Fruit fly (Drosophila melanogaster) whole organism, embryonic: Measurements from ENCODE around the gene CG15638.

Experiments
- CG10543 ChIP-seq: fragments of 200-800 bp; sonication (Bioruptor generic); optimal IDR thresholded peaks from 3 replicates; lab custom pipeline; 2017; ENCODE audit warnings: missing biosample characterization, mild to moderate bottlenecking, missing genetic modification characterization, moderate library complexity
- CG11560 ChIP-seq: fragments of 200-800 bp; sonication (Bioruptor generic); IDR thresholded peaks from 3 replicates; pipeline ENCODE4 v1.3.6; 2022; ENCODE audit warnings: missing biosample characterization, missing genetic modification characterization
- CG12942 ChIP-seq: fragments of 200-800 bp; sonication (Bioruptor generic); optimal IDR thresholded peaks from 3 replicates; lab custom pipeline; 2016; ENCODE audit warnings: missing biosample characterization, missing genetic modification characterization
- CG13296 ChIP-seq: fragments of 200-800 bp; sonication (Bioruptor generic); optimal IDR thresholded peaks from 3 replicates; lab custom pipeline; 2018; ENCODE audit warnings: missing biosample characterization, mild to moderate bottlenecking, missing genetic modification characterization
- CG15073 ChIP-seq: fragments of 200-800 bp; sonication (Bioruptor generic); optimal IDR thresholded peaks from 2 replicates; lab custom pipeline; 2016; ENCODE audit warnings: missing biosample characterization, missing genetic modification characterization
- CG15479 ChIP-seq: fragments of 200-800 bp; sonication (Bioruptor generic); optimal IDR thresholded peaks from 3 replicates; lab custom pipeline; 2019; ENCODE audit warnings: missing biosample characterization, mild to moderate bottlenecking, missing genetic modification characterization, moderate library complexity
- CG1647 ChIP-seq: fragments of 200-800 bp; sonication (Bioruptor generic); optimal IDR thresholded peaks from 3 replicates; lab custom pipeline; 2016; ENCODE audit warnings: missing biosample characterization, missing genetic modification characterization
- CG17328 ChIP-seq: fragments of 200-800 bp; sonication (Bioruptor generic); IDR thresholded peaks from 2 replicates; pipeline ENCODE4 v1.3.6; 2022; ENCODE audit warnings: missing biosample characterization, missing genetic modification characterization
- CG2129 ChIP-seq: fragments of 200-800 bp; sonication (Bioruptor generic); IDR thresholded peaks from 2 replicates; pipeline ENCODE4 v1.3.6; 2022; ENCODE audit warnings: missing biosample characterization, missing genetic modification characterization; ENCODE audit not compliant: partially characterized antibody
- CG3065 ChIP-seq: fragments of 200-800 bp; sonication (Bioruptor generic); optimal IDR thresholded peaks from 2 replicates; lab custom pipeline; 2016; ENCODE audit warnings: missing biosample characterization, missing genetic modification characterization
- CG4854 ChIP-seq: fragments of 200-800 bp; sonication (Bioruptor generic); optimal IDR thresholded peaks from 2 replicates; lab custom pipeline; 2016; ENCODE audit warnings: missing biosample characterization, missing genetic modification characterization, inconsistent platforms
- CG5180 ChIP-seq: fragments of 200-800 bp; sonication (Bioruptor generic); optimal IDR thresholded peaks from 3 replicates; lab custom pipeline; 2017; ENCODE audit warnings: missing biosample characterization, missing genetic modification characterization, mild to moderate bottlenecking, moderate library complexity, missing genetic modification reagents
- CG6683 ChIP-seq: fragments of 200-800 bp; sonication (Bioruptor generic); optimal IDR thresholded peaks from 2 replicates; lab custom pipeline; 2017; ENCODE audit warnings: missing biosample characterization, mild to moderate bottlenecking, missing genetic modification characterization, missing genetic modification reagents
- CG7963 ChIP-seq: fragments of 200-800 bp; sonication (Bioruptor generic); IDR thresholded peaks from 3 replicates; pipeline ENCODE4 v1.3.6; 2022; ENCODE audit warnings: missing biosample characterization, missing genetic modification characterization; ENCODE audit not compliant: partially characterized antibody
- CG8281 ChIP-seq: fragments of 200-800 bp; sonication (Bioruptor generic); optimal IDR thresholded peaks from 2 replicates; lab custom pipeline; 2018; ENCODE audit warnings: missing biosample characterization, mild to moderate bottlenecking, missing genetic modification characterization, moderate library complexity
- CG8359 ChIP-seq: fragments of 200-800 bp; sonication (Bioruptor generic); optimal IDR thresholded peaks from 2 replicates; lab custom pipeline; 2017; ENCODE audit warnings: missing biosample characterization, mild to moderate bottlenecking, missing genetic modification characterization, borderline replicate concordance
- CG9215 ChIP-seq: fragments of 200-800 bp; sonication (Bioruptor generic); IDR thresholded peaks from 2 replicates; pipeline ENCODE4 v1.3.6; 2022; ENCODE audit warnings: missing biosample characterization, missing genetic modification characterization
- CG9609 ChIP-seq: fragments of 200-800 bp; sonication (Bioruptor generic); optimal IDR thresholded peaks from 3 replicates; lab custom pipeline; 2016; ENCODE audit warnings: missing biosample characterization, missing genetic modification characterization
- CHES-1-like ChIP-seq: fragments of 200-800 bp; sonication (Bioruptor generic); optimal IDR thresholded peaks from 2 replicates; lab custom pipeline; 2016; ENCODE audit warnings: missing biosample characterization, missing genetic modification characterization
- CrebB ChIP-seq: fragments of 200-800 bp; sonication (Bioruptor generic); optimal IDR thresholded peaks from 3 replicates; lab custom pipeline; 2018; ENCODE audit warnings: missing biosample characterization, mild to moderate bottlenecking, missing genetic modification characterization
- Hand ChIP-seq: fragments of 200-800 bp; sonication (Bioruptor generic); optimal IDR thresholded peaks from 2 replicates; lab custom pipeline; 2017; ENCODE audit warnings: mild to moderate bottlenecking, missing biosample characterization, missing genetic modification reagents, missing genetic modification characterization
- Hr39 ChIP-seq: fragments of >200 bp; optimal IDR thresholded peaks from 2 replicates; lab custom pipeline; 2017
- Kr ChIP-seq: fragments of 200-800 bp; sonication (Bioruptor generic); optimal IDR thresholded peaks from 2 replicates; lab custom pipeline; 2017; ENCODE audit warnings: missing biosample characterization, mild to moderate bottlenecking, missing genetic modification characterization
- Nf-YA ChIP-seq: fragments of 200-800 bp; sonication (Bioruptor generic); IDR thresholded peaks from 2 replicates; pipeline ENCODE4 v1.3.6; 2022; ENCODE audit warnings: missing biosample characterization, missing genetic modification characterization
- NfI ChIP-seq: fragments of 200-800 bp; sonication (Bioruptor generic); optimal IDR thresholded peaks from 3 replicates; lab custom pipeline; 2018; ENCODE audit warnings: missing biosample characterization, mild to moderate bottlenecking, missing genetic modification characterization, moderate library complexity
- Poxn ChIP-seq: fragments of 200-800 bp; sonication (Bioruptor generic); IDR thresholded peaks from 2 replicates; pipeline ENCODE4 v1.3.6; 2022; ENCODE audit warnings: missing biosample characterization, missing genetic modification characterization
- aop ChIP-seq: fragments of 200-800 bp; sonication (Bioruptor generic); IDR thresholded peaks from 2 replicates; pipeline ENCODE4 v1.3.6; 2022; ENCODE audit warnings: missing biosample characterization, missing genetic modification characterization
- cas ChIP-seq: fragments of 200-800 bp; sonication (Bioruptor generic); IDR thresholded peaks from 2 replicates; pipeline ENCODE4 v1.3.6; 2022; ENCODE audit warnings: missing biosample characterization, missing genetic modification characterization
- chm ChIP-seq: fragments of 200-800 bp; sonication (Bioruptor generic); IDR thresholded peaks from 2 replicates; pipeline ENCODE4 v1.3.6; 2022; ENCODE audit warnings: missing biosample characterization, missing genetic modification characterization
- dm ChIP-seq: fragments of 200-800 bp; sonication (Bioruptor generic); optimal IDR thresholded peaks from 3 replicates; lab custom pipeline; 2016; ENCODE audit warnings: missing biosample characterization, missing genetic modification characterization
- dmrt99B ChIP-seq: fragments of 200-800 bp; sonication (Bioruptor generic); optimal IDR thresholded peaks from 2 replicates; lab custom pipeline; 2018; ENCODE audit warnings: missing biosample characterization, mild to moderate bottlenecking, missing genetic modification characterization, moderate library complexity
- exex ChIP-seq: fragments of 200-800 bp; sonication (Bioruptor generic); optimal IDR thresholded peaks from 4 replicates; lab custom pipeline; 2018; ENCODE audit warnings: missing biosample characterization, mild to moderate bottlenecking, missing genetic modification characterization, moderate library complexity
- ftz-f1 ChIP-seq: fragments of 200-800 bp; sonication (Bioruptor generic); optimal IDR thresholded peaks from 2 replicates; lab custom pipeline; 2016; ENCODE audit warnings: missing biosample characterization, missing genetic modification characterization
- gro ChIP-seq: fragments of 200-800 bp; sonication (Bioruptor generic); optimal IDR thresholded peaks from 2 replicates; lab custom pipeline; 2016; ENCODE audit warnings: missing biosample characterization, missing genetic modification characterization
- gsb-n ChIP-seq: fragments of 200-800 bp; sonication (Bioruptor generic); optimal IDR thresholded peaks from 3 replicates; lab custom pipeline; 2018; ENCODE audit warnings: missing biosample characterization, mild to moderate bottlenecking, missing genetic modification characterization
- her ChIP-seq: fragments of 200-800 bp; sonication (Bioruptor generic); optimal IDR thresholded peaks from 2 replicates; lab custom pipeline; 2016; ENCODE audit warnings: missing biosample characterization, missing genetic modification characterization
- kni ChIP-seq: fragments of 200-800 bp; sonication (Bioruptor generic); optimal IDR thresholded peaks from 3 replicates; lab custom pipeline; 2017; ENCODE audit warnings: mild to moderate bottlenecking, missing biosample characterization, missing genetic modification reagents, missing genetic modification characterization
- knrl ChIP-seq: fragments of 200-800 bp; sonication (Bioruptor generic); IDR thresholded peaks from 3 replicates; pipeline ENCODE4 v1.3.6; 2022; ENCODE audit warnings: missing biosample characterization, missing genetic modification characterization; ENCODE audit not compliant: partially characterized antibody
- mam ChIP-seq: fragments of 200-800 bp; sonication (Bioruptor generic); optimal IDR thresholded peaks from 3 replicates; lab custom pipeline; 2016; ENCODE audit warnings: missing biosample characterization, missing genetic modification characterization
- p53 ChIP-seq: fragments of 200-800 bp; sonication (Bioruptor generic); optimal IDR thresholded peaks from 2 replicates; lab custom pipeline; 2016; ENCODE audit warnings: missing biosample characterization, missing genetic modification characterization
- peb ChIP-seq: fragments of 200-800 bp; sonication (Bioruptor generic); IDR thresholded peaks from 2 replicates; pipeline ENCODE4 v1.3.6; 2022; ENCODE audit warnings: missing biosample characterization, missing genetic modification characterization
- row ChIP-seq: fragments of 200-800 bp; sonication (Bioruptor generic); IDR thresholded peaks from 3 replicates; pipeline ENCODE4 v1.3.6; 2022; ENCODE audit warnings: missing biosample characterization, missing genetic modification characterization
- sim ChIP-seq: fragments of 200-800 bp; sonication (Bioruptor generic); IDR thresholded peaks from 2 replicates; pipeline ENCODE4 v1.3.6; 2022; ENCODE audit warnings: missing biosample characterization, missing genetic modification characterization
- so ChIP-seq: fragments of 200-800 bp; sonication (Bioruptor generic); IDR thresholded peaks from 3 replicates; pipeline ENCODE4 v1.3.6; 2022; ENCODE audit warnings: missing biosample characterization, missing genetic modification characterization
- tin ChIP-seq: fragments of 200-800 bp; sonication (Bioruptor generic); optimal IDR thresholded peaks from 3 replicates; lab custom pipeline; 2016; ENCODE audit warnings: missing biosample characterization, missing genetic modification characterization
- vnd ChIP-seq: fragments of 200-800 bp; sonication (Bioruptor generic); IDR thresholded peaks from 3 replicates; pipeline ENCODE4 v1.3.6; 2022; ENCODE audit warnings: missing biosample characterization, missing genetic modification characterization; ENCODE audit not compliant: partially characterized antibody
- wek ChIP-seq: fragments of 200-800 bp; sonication (Bioruptor generic); optimal IDR thresholded peaks from 3 replicates; lab custom pipeline; 2018; ENCODE audit warnings: missing biosample characterization, mild to moderate bottlenecking, missing genetic modification characterization, moderate library complexity
- zf30C ChIP-seq: fragments of 200-800 bp; sonication (Bioruptor generic); optimal IDR thresholded peaks from 3 replicates; lab custom pipeline; 2018; ENCODE audit warnings: missing biosample characterization, mild to moderate bottlenecking, missing genetic modification characterization

CG15638 gene

dm6 chr2L:13548786-13549780 is 13.5 kb upstream of the CG15638 start, which contains the start of gene B4 (continued):
- TF ChIP-seq wek, result peak; percentile 77
- no peak for TF ChIP-seq CG8281 (tag; lab: Kevin White, UChicago)
- TF ChIP-seq p53 (GFP tag; lab: Kevin White, UChicago), result peak; percentile 10
- TF ChIP-seq CG7963, result no peak
- TF ChIP-seq CG11560 (tag; lab: Robert Waterston, UW), result no peak
- no peak for TF ChIP-seq CG6683
- no peak for TF ChIP-seq CG1647 (GFP tag; lab: Kevin White, UChicago)
- peak; percentile 64 for TF ChIP-seq CrebB (tag; lab: Kevin White, UChicago)
- TF ChIP-seq CG10543, result peak; percentile 85
- 0 out of 2 replicates have a peak, but pooled peaks have one; percentile 41 for TF ChIP-seq aop (GFP tag; lab: Robert Waterston, UW)
- peak; percentile 40; the same call in 1 of the 2 replicates for TF ChIP-seq Nf-YA
- no peak for TF ChIP-seq CG3065 (GFP tag; lab: Kevin White, UChicago)
- peak; percentile 93 for TF ChIP-seq gro (GFP tag; lab: Kevin White, UChicago)
- no peak for TF ChIP-seq cas
- peak; percentile 16 for TF ChIP-seq CG4854 (GFP tag; lab: Kevin White, UChicago)
- TF ChIP-seq CG12942 (GFP tag; lab: Kevin White, UChicago), result no peak
- peak; percentile 70 for TF ChIP-seq dm (GFP tag; lab: Kevin White, UChicago)
- TF ChIP-seq so (GFP tag; lab: Robert Waterston, UW), result peak; percentile 80; the same call in 2 of the 3 replicates
- no peak for TF ChIP-seq CG15073
- peak; percentile 4 for TF ChIP-seq exex (tag; lab: Kevin White, UChicago)
- TF ChIP-seq dmrt99B (tag; lab: Kevin White, UChicago), result peak; percentile 39
- peak; percentile 65 for TF ChIP-seq Kr (GFP tag; lab: Kevin White, UChicago)
- TF ChIP-seq row (GFP tag; lab: Robert Waterston, UW), result no peak; the same call in 2 of the 3 replicates
- peak; percentile 68 for TF ChIP-seq CG5180 (GFP tag; lab: Kevin White, UChicago)
- no peak for TF ChIP-seq NfI (GFP tag; lab: Kevin White, UChicago)
- no peak for TF ChIP-seq mam (GFP tag; lab: Kevin White, UChicago)
- no peak for TF ChIP-seq Hand (GFP tag; lab: Kevin White, UChicago)
- TF ChIP-seq CG8359 (GFP tag; lab: Kevin White, UChicago), result peak; percentile 35
- 0 out of 3 replicates have a peak, but pooled peaks have one; percentile 31 for TF ChIP-seq knrl (GFP tag; lab: Robert Waterston, UW)
- TF ChIP-seq ftz-f1 (GFP tag; lab: Kevin White, UChicago), result peak; percentile 61
- peak; percentile 64 for TF ChIP-seq kni (GFP tag; lab: Kevin White, UChicago)
- TF ChIP-seq gsb-n (tag; lab: Kevin White, UChicago), result peak; percentile 6
- TF ChIP-seq chm, result peak; percentile 77
- TF ChIP-seq zf30C, result no peak
- TF ChIP-seq her (GFP tag; lab: Kevin White, UChicago), result peak; percentile 45
- peak; percentile 59 for TF ChIP-seq CG13296 (GFP tag; lab: Kevin White, UChicago)
- TF ChIP-seq sim (GFP tag; lab: Robert Waterston, UW), result no peak
- no peak for TF ChIP-seq CG9215
- no peak for TF ChIP-seq vnd (GFP tag; lab: Robert Waterston, UW)
- no peak for TF ChIP-seq CG9609
- no peak for TF ChIP-seq peb (GFP tag; lab: Robert Waterston, UW)
- no peak for TF ChIP-seq Poxn (GFP tag; lab: Robert Waterston, UW)
- TF ChIP-seq CG2129 (GFP tag; lab: Robert Waterston, UW), result no peak
- TF ChIP-seq CG17328 (GFP tag; lab: Robert Waterston, UW), result peak; percentile 31; the same call in 1 of the 2 replicates
- TF ChIP-seq Hr39 (lab: Kevin White, UChicago), result no peak
- no peak for TF ChIP-seq tin (GFP tag; lab: Kevin White, UChicago)
- TF ChIP-seq CG15479 (GFP tag; lab: Kevin White, UChicago), result peak; percentile 53
- TF ChIP-seq CHES-1-like (GFP tag; lab: Kevin White, UChicago), result peak; percentile 13
